Worm (Caenorhabditis elegans) whole organism, L3 larva: ENCODE measurements around the gene soc-1.

ENCODE experiments used
- ZK546.5 ChIP-seq: sonication (generic microtip); optimal IDR thresholded peaks from 2 replicates; lab custom pipeline; 2017; ENCODE audit warnings: missing biosample characterization, missing genetic modification characterization
- aly-2 ChIP-seq: fragments of 150-350 bp; optimal IDR thresholded peaks from 2 replicates; lab custom pipeline; 2014; ENCODE audit warnings: missing biosample characterization, missing genetic modification characterization
- ama-1 ChIP-seq: fragments of 150-350 bp; optimal IDR thresholded peaks from 2 replicates; lab custom pipeline; 2018
- ceh-16 ChIP-seq: sonication (generic microtip); optimal IDR thresholded peaks from 2 replicates; lab custom pipeline; 2017; ENCODE audit warnings: missing biosample characterization, missing genetic modification characterization
- ceh-28 ChIP-seq: fragments of 150-350 bp; optimal IDR thresholded peaks from 2 replicates; lab custom pipeline; 2014; ENCODE audit warnings: missing biosample characterization, missing genetic modification reagents, missing genetic modification characterization
- ceh-82 ChIP-seq: fragments of 150-350 bp; optimal IDR thresholded peaks from 2 replicates; lab custom pipeline; 2014; ENCODE audit warnings: missing biosample characterization, missing genetic modification characterization
- daf-12 ChIP-seq: fragments of 150-350 bp; optimal IDR thresholded peaks from 2 replicates; lab custom pipeline; 2014; ENCODE audit warnings: missing biosample characterization, missing genetic modification reagents, missing genetic modification characterization
- egl-27 ChIP-seq: sonication (generic microtip); optimal IDR thresholded peaks from 4 replicates; lab custom pipeline; 2017; ENCODE audit warnings: missing biosample characterization, missing genetic modification reagents, missing genetic modification characterization
- egl-5 ChIP-seq: fragments of 150-350 bp; optimal IDR thresholded peaks from 2 replicates; lab custom pipeline; 2017; ENCODE audit warnings: missing biosample characterization, missing genetic modification reagents, missing genetic modification characterization, inconsistent platforms
- elt-2 ChIP-seq: sonication (generic microtip); optimal IDR thresholded peaks from 2 replicates; lab custom pipeline; 2016; ENCODE audit warnings: missing genetic modification reagents, mild to moderate bottlenecking, missing genetic modification characterization, missing compliant biosample characterization
- eor-1 ChIP-seq, 2 experiments: fragments of 150-350 bp; optimal IDR thresholded peaks; 2 replicates each; lab custom pipeline; 2014 to 2018; ENCODE audit warnings: missing biosample characterization in 2 of 2, missing genetic modification characterization in 2 of 2
- fkh-10 ChIP-seq: sonication (generic microtip); optimal IDR thresholded peaks from 2 replicates; lab custom pipeline; 2017; ENCODE audit warnings: missing biosample characterization, missing genetic modification reagents, missing genetic modification characterization
- fkh-2 ChIP-seq: fragments of 150-350 bp; optimal IDR thresholded peaks from 2 replicates; lab custom pipeline; 2014; ENCODE audit warnings: missing biosample characterization, missing genetic modification reagents, missing genetic modification characterization
- fos-1 ChIP-seq: fragments of 150-350 bp; optimal IDR thresholded peaks from 2 replicates; lab custom pipeline; 2014; ENCODE audit warnings: missing biosample characterization, missing genetic modification characterization
- hmg-11 ChIP-seq: sonication (generic microtip); optimal IDR thresholded peaks from 2 replicates; lab custom pipeline; 2016; ENCODE audit warnings: missing genetic modification characterization, missing compliant biosample characterization
- jun-1 ChIP-seq: fragments of 150-350 bp; optimal IDR thresholded peaks from 2 replicates; lab custom pipeline; 2014; ENCODE audit warnings: missing biosample characterization, missing genetic modification reagents, missing genetic modification characterization
- lin-39 ChIP-seq: fragments of 150-350 bp; optimal IDR thresholded peaks from 2 replicates; lab custom pipeline; 2018; ENCODE audit warnings: missing biosample characterization, missing genetic modification reagents, missing genetic modification characterization
- lsy-12 ChIP-seq: sonication (generic microtip); optimal IDR thresholded peaks from 2 replicates; lab custom pipeline; 2016; ENCODE audit warnings: mild to moderate bottlenecking, missing genetic modification characterization, missing compliant biosample characterization
- mdl-1 ChIP-seq: fragments of 150-350 bp; optimal IDR thresholded peaks from 2 replicates; lab custom pipeline; 2014; ENCODE audit warnings: missing biosample characterization, missing genetic modification characterization
- nfya-1 ChIP-seq: sonication (generic microtip); optimal IDR thresholded peaks from 2 replicates; lab custom pipeline; 2017; ENCODE audit warnings: missing genetic modification characterization, mild to moderate bottlenecking, missing compliant biosample characterization, antibody characterized with exemption, moderate library complexity; ENCODE audit not compliant: insufficient read depth
- nhr-11 ChIP-seq: fragments of 150-350 bp; optimal IDR thresholded peaks from 2 replicates; lab custom pipeline; 2014; ENCODE audit warnings: missing biosample characterization, missing genetic modification characterization
- nhr-237 ChIP-seq: fragments of 150-350 bp; optimal IDR thresholded peaks from 2 replicates; lab custom pipeline; 2014; ENCODE audit warnings: missing biosample characterization, missing genetic modification characterization
- nhr-25 ChIP-seq: sonication (generic microtip); optimal IDR thresholded peaks from 2 replicates; lab custom pipeline; 2017; ENCODE audit warnings: missing biosample characterization, missing genetic modification characterization
- nhr-28 ChIP-seq: fragments of 150-350 bp; optimal IDR thresholded peaks from 2 replicates; lab custom pipeline; 2014; ENCODE audit warnings: missing biosample characterization, missing genetic modification characterization
- nhr-67 ChIP-seq: fragments of 150-350 bp; optimal IDR thresholded peaks from 2 replicates; lab custom pipeline; 2014; ENCODE audit warnings: missing biosample characterization, missing genetic modification characterization
- nhr-77 ChIP-seq: fragments of 150-350 bp; optimal IDR thresholded peaks from 2 replicates; lab custom pipeline; 2014; ENCODE audit warnings: missing biosample characterization, missing genetic modification characterization
- pha-4 ChIP-seq: fragments of 150-350 bp; optimal IDR thresholded peaks from 2 replicates; lab custom pipeline; 2014; ENCODE audit warnings: missing biosample characterization, missing genetic modification reagents, missing genetic modification characterization
- pqm-1 ChIP-seq: fragments of 150-350 bp; optimal IDR thresholded peaks from 2 replicates; lab custom pipeline; 2017; ENCODE audit warnings: missing biosample characterization, missing genetic modification characterization, inconsistent platforms
- sea-2 ChIP-seq: fragments of 150-350 bp; sonication (generic microtip); optimal IDR thresholded peaks from 4 replicates; lab custom pipeline; 2014; ENCODE audit warnings: missing biosample characterization, missing genetic modification reagents, missing genetic modification characterization
- skn-1 ChIP-seq: fragments of 150-350 bp; optimal IDR thresholded peaks from 2 replicates; lab custom pipeline; 2014; ENCODE audit warnings: missing biosample characterization, missing genetic modification characterization
- snpc-4 ChIP-seq: fragments of 150-350 bp; optimal IDR thresholded peaks from 2 replicates; lab custom pipeline; 2014; ENCODE audit warnings: missing biosample characterization, missing genetic modification characterization
- unc-39 ChIP-seq: sonication (generic microtip); optimal IDR thresholded peaks from 4 replicates; lab custom pipeline; 2017; ENCODE audit warnings: missing biosample characterization, missing genetic modification characterization
- unc-62 ChIP-seq: fragments of 150-350 bp; sonication (generic microtip); optimal IDR thresholded peaks from 4 replicates; lab custom pipeline; 2014; ENCODE audit warnings: missing biosample characterization, missing genetic modification reagents, missing genetic modification characterization
- ztf-11 ChIP-seq: fragments of 150-350 bp; optimal IDR thresholded peaks from 2 replicates; lab custom pipeline; 2014; ENCODE audit warnings: missing biosample characterization, missing genetic modification characterization
- ztf-4 ChIP-seq: fragments of 150-350 bp; optimal IDR thresholded peaks from 2 replicates; lab custom pipeline; 2014; ENCODE audit warnings: missing biosample characterization, missing genetic modification characterization

The soc-1 gene

ce11 chrV:4691657-4692056 is 48.9 kb downstream of the soc-1 start:
- TF ChIP-seq sea-2 (GFP tag; lab: Kevin White, UChicago) (no peak), fos-1 (tag; lab: Kevin White, UChicago) (no peak), ceh-82 (tag; lab: Kevin White, UChicago) (no peak), egl-27 (tag; lab: Kevin White, UChicago) (no peak), pha-4 (tag; lab: Kevin White, UChicago) (no peak), nhr-67 (tag; lab: Kevin White, UChicago) (no peak), ama-1 (lab: Kevin White, UChicago) (no peak), pqm-1 (tag; lab: Kevin White, UChicago) (no peak), ztf-4 (no peak), ZK546.5 (tag; lab: Kevin White, UChicago) (no peak), nhr-11 (tag; lab: Kevin White, UChicago) (no peak), nfya-1 (tag; lab: Kevin White, UChicago) (no peak)

- TF ChIP-seq skn-1 (tag; lab: Kevin White, UChicago), result no peak
- no peak for TF ChIP-seq ZK546.5 (tag; lab: Kevin White, UChicago)
- no peak for TF ChIP-seq nfya-1 (tag; lab: Kevin White, UChicago)
- no peak for TF ChIP-seq nhr-237
- TF ChIP-seq nhr-28, result no peak
- TF ChIP-seq ztf-11 (tag; lab: Kevin White, UChicago), result no peak
- no peak for TF ChIP-seq egl-27 (tag; lab: Kevin White, UChicago)
- no peak for TF ChIP-seq snpc-4 (tag; lab: Kevin White, UChicago)
- TF ChIP-seq daf-12 (tag; lab: Kevin White, UChicago), result no peak
- TF ChIP-seq fos-1 (tag; lab: Kevin White, UChicago), result no peak
- TF ChIP-seq hmg-11, result no peak
- TF ChIP-seq nhr-67 (tag; lab: Kevin White, UChicago), result no peak
- TF ChIP-seq ceh-16, result no peak
- no peak for TF ChIP-seq fkh-2 (tag; lab: Kevin White, UChicago)
- no peak for TF ChIP-seq mdl-1 (tag; lab: Kevin White, UChicago)
- TF ChIP-seq aly-2 (tag; lab: Kevin White, UChicago), result no peak
Measured at ce11 chrV:4692382-4693281, 49.9 kb downstream of the soc-1 start, which contains the start of gene cpg-8. cpg-8 (minus strand) TSS chrV:4692432.

ce11 chrV:4693282-4693588 is 50.5 kb downstream of the soc-1 start:
- TF ChIP-seq nfya-1 (tag; lab: Kevin White, UChicago), result peak; percentile 39
- peak; percentile 7 for TF ChIP-seq egl-5 (tag; lab: Kevin White, UChicago)
- TF ChIP-seq nhr-77 (tag; lab: Kevin White, UChicago), result no peak
- TF ChIP-seq unc-39 (tag; lab: Kevin White, UChicago), result no peak
- TF ChIP-seq elt-2, result no peak
- no peak for TF ChIP-seq nhr-67 (tag; lab: Kevin White, UChicago)
- TF ChIP-seq aly-2 (tag; lab: Kevin White, UChicago), result no peak
- no peak for TF ChIP-seq skn-1 (tag; lab: Kevin White, UChicago)
- no peak for TF ChIP-seq eor-1 (tag; optimal IDR thresholded peaks at IDR 0.05; lab: Kevin White, UChicago)
- TF ChIP-seq hmg-11, result no peak
- TF ChIP-seq jun-1 (tag; lab: Kevin White, UChicago), result no peak
- no peak for TF ChIP-seq pha-4 (tag; lab: Kevin White, UChicago)
- peak; percentile 7 for TF ChIP-seq lin-39 (tag; lab: Kevin White, UChicago)
- no peak for TF ChIP-seq pqm-1 (tag; lab: Kevin White, UChicago)
- TF ChIP-seq lsy-12, result no peak
- TF ChIP-seq nhr-11 (tag; lab: Kevin White, UChicago), result peak; percentile 32
- no peak for TF ChIP-seq fkh-10 (GFP tag; lab: Kevin White, UChicago)
- no peak for TF ChIP-seq unc-62 (GFP tag; lab: Kevin White, UChicago)
- no peak for TF ChIP-seq sea-2 (GFP tag; lab: Kevin White, UChicago)
- no peak for TF ChIP-seq nhr-25 (tag; lab: Kevin White, UChicago)
- TF ChIP-seq nhr-237, result no peak
- TF ChIP-seq ceh-28 (tag; lab: Kevin White, UChicago), result no peak
